Worm (Caenorhabditis elegans) whole organism, L1 larva: ENCODE results near the gene let-765.
A peak's percentile ranks its signal among the peaks of the same experiment; 100 is the strongest.

Experiments used
- alr-1 ChIP-seq: fragments of 200-800 bp; sonication (Bioruptor generic); optimal IDR thresholded peaks from 2 replicates; lab custom pipeline; 2018; ENCODE audit warnings: borderline replicate concordance, mild to moderate bottlenecking, missing genetic modification characterization, missing compliant biosample characterization
- ceh-63 ChIP-seq: fragments of 200-800 bp; sonication (Bioruptor generic); optimal IDR thresholded peaks from 2 replicates; lab custom pipeline; 2018; ENCODE audit warnings: mild to moderate bottlenecking, missing genetic modification characterization, missing compliant biosample characterization
- ceh-88 ChIP-seq: fragments of 200-800 bp; sonication (Bioruptor generic); IDR thresholded peaks from 2 replicates; pipeline ENCODE4 v1.3.6; 2022; ENCODE audit warnings: missing genetic modification characterization, missing compliant biosample characterization
- ces-1 ChIP-seq: fragments of 150-350 bp; optimal IDR thresholded peaks from 2 replicates; lab custom pipeline; 2014; ENCODE audit warnings: missing biosample characterization, missing genetic modification reagents, missing genetic modification characterization
- efl-1 ChIP-seq, 4 experiments: fragments of 150-350 bp; optimal IDR thresholded peaks in 3 of 4; peaks in 1 of 4; 1 replicate in 1 of 4; 2 replicates in 3 of 4; lab custom pipeline; 2014; ENCODE audit warnings: missing biosample characterization in 2 of 4, missing genetic modification characterization in 2 of 4, missing genetic modification reagents in 2 of 4
- ets-5 ChIP-seq: fragments of 200-800 bp; sonication (Bioruptor generic); IDR thresholded peaks from 2 replicates; pipeline ENCODE4 v1.3.6; 2022; ENCODE audit warnings: missing genetic modification characterization, missing compliant biosample characterization
- fkh-4 ChIP-seq: sonication (generic microtip); optimal IDR thresholded peaks from 2 replicates; lab custom pipeline; 2016; ENCODE audit warnings: missing compliant biosample characterization, missing genetic modification characterization, borderline replicate concordance
- fos-1 ChIP-seq: fragments of 150-350 bp; optimal IDR thresholded peaks from 2 replicates; lab custom pipeline; 2014; ENCODE audit warnings: missing biosample characterization, missing genetic modification characterization
- grh-1 ChIP-seq: fragments of 200-800 bp; sonication (Bioruptor generic); IDR thresholded peaks from 2 replicates; pipeline ENCODE4 v1.3.6; 2022; ENCODE audit warnings: missing genetic modification reagents, missing genetic modification characterization, missing compliant biosample characterization
- hlh-4 ChIP-seq: sonication (generic microtip); optimal IDR thresholded peaks from 2 replicates; lab custom pipeline; 2016; ENCODE audit warnings: mild to moderate bottlenecking, missing genetic modification characterization, missing compliant biosample characterization
- hpl-2 ChIP-seq: fragments of 150-350 bp; optimal IDR thresholded peaks from 2 replicates; lab custom pipeline; 2014; ENCODE audit warnings: missing biosample characterization, missing genetic modification reagents, missing genetic modification characterization
- isw-1 ChIP-seq: fragments of 200-800 bp; sonication (Bioruptor generic); IDR thresholded peaks from 2 replicates; pipeline ENCODE4 v1.3.6; 2022; ENCODE audit warnings: missing genetic modification characterization, missing compliant biosample characterization
- jun-1 ChIP-seq: fragments of 150-350 bp; optimal IDR thresholded peaks from 2 replicates; lab custom pipeline; 2014; ENCODE audit warnings: missing biosample characterization, missing genetic modification reagents, missing genetic modification characterization
- lin-13 ChIP-seq: fragments of 150-350 bp; optimal IDR thresholded peaks from 2 replicates; lab custom pipeline; 2014; ENCODE audit warnings: missing biosample characterization, missing genetic modification reagents, missing genetic modification characterization
- lin-14 ChIP-seq: fragments of 200-800 bp; sonication (Bioruptor generic); optimal IDR thresholded peaks from 2 replicates; lab custom pipeline; 2018; ENCODE audit warnings: mild to moderate bottlenecking, missing genetic modification characterization, moderate library complexity, missing compliant biosample characterization
- lin-35 ChIP-seq, 2 experiments: fragments of 150-350 bp; optimal IDR thresholded peaks; 2 replicates each; lab custom pipeline; 2014; ENCODE audit warnings: missing biosample characterization in 2 of 2, missing genetic modification characterization in 2 of 2, missing genetic modification reagents in 2 of 2
- lin-39 ChIP-seq: fragments of 150-350 bp; optimal IDR thresholded peaks from 2 replicates; lab custom pipeline; 2014; ENCODE audit warnings: missing biosample characterization, missing genetic modification reagents, missing genetic modification characterization
- nhr-19 ChIP-seq: fragments of 200-800 bp; sonication (Bioruptor generic); conservative IDR thresholded peaks from 2 replicates; pipeline ENCODE4 v1.3.6; 2022; ENCODE audit warnings: missing genetic modification characterization, missing compliant biosample characterization
- nhr-20 ChIP-seq: sonication (generic microtip); optimal IDR thresholded peaks from 2 replicates; lab custom pipeline; 2016; ENCODE audit warnings: mild to moderate bottlenecking, missing genetic modification characterization, missing compliant biosample characterization
- nhr-71 ChIP-seq: sonication (generic microtip); optimal IDR thresholded peaks from 2 replicates; lab custom pipeline; 2016; ENCODE audit warnings: mild to moderate bottlenecking, missing genetic modification characterization, moderate library complexity, missing compliant biosample characterization
- nhr-76 ChIP-seq: sonication (generic microtip); optimal IDR thresholded peaks from 2 replicates; lab custom pipeline; 2017; ENCODE audit warnings: missing biosample characterization, missing genetic modification characterization
- nhr-77 ChIP-seq: fragments of 150-350 bp; optimal IDR thresholded peaks from 2 replicates; lab custom pipeline; 2014; ENCODE audit warnings: missing biosample characterization, missing genetic modification characterization
- pqm-1 ChIP-seq: sonication (generic microtip); optimal IDR thresholded peaks from 3 replicates; lab custom pipeline; 2017; ENCODE audit warnings: missing biosample characterization, missing genetic modification characterization
- skn-1 ChIP-seq: fragments of 150-350 bp; optimal IDR thresholded peaks from 2 replicates; lab custom pipeline; 2014; ENCODE audit warnings: missing biosample characterization, missing genetic modification characterization
- snu-23 ChIP-seq: sonication (generic microtip); optimal IDR thresholded peaks from 2 replicates; lab custom pipeline; 2016; ENCODE audit warnings: missing genetic modification characterization, missing compliant biosample characterization
- sptf-1 ChIP-seq: fragments of 150-350 bp; optimal IDR thresholded peaks from 2 replicates; lab custom pipeline; 2014; ENCODE audit warnings: missing biosample characterization, missing genetic modification characterization
- swsn-7 ChIP-seq: sonication (generic microtip); optimal IDR thresholded peaks from 2 replicates; lab custom pipeline; 2016; ENCODE audit warnings: missing genetic modification characterization, missing compliant biosample characterization
- unc-86 ChIP-seq: sonication (generic microtip); optimal IDR thresholded peaks from 2 replicates; lab custom pipeline; 2016; ENCODE audit warnings: missing genetic modification characterization, missing compliant biosample characterization
- vab-15 ChIP-seq: sonication (generic microtip); optimal IDR thresholded peaks from 2 replicates; lab custom pipeline; 2017; ENCODE audit warnings: missing genotype, mild to moderate bottlenecking, missing genetic modification characterization, missing compliant biosample characterization
- zip-4 ChIP-seq: fragments of 200-800 bp; sonication (Bioruptor generic); optimal IDR thresholded peaks from 2 replicates; lab custom pipeline; 2018; ENCODE audit warnings: mild to moderate bottlenecking, missing genetic modification characterization, moderate library complexity, missing compliant biosample characterization

Gene let-765

DNA sequence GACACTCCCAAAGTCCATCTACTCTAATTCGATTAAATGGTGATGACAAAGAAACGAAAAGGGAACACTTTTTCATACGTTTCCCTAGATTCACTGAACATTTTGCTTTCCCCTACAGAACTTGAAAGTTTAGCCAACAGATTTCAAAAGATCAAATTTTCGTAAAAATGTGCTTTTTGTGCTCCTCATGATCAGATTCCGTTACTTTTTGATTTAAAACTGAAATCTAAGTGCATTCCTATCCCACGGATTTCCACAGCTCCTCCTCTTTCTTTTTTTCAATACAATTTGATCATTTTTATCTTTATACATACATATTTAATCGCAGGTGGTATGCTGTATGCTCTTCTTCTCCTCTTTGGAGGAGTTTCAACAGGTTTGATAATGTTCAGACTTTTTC is 13.4 kb downstream of the let-765 start, which contains the start of gene ddo-3:
TSS of gene ddo-3 (plus strand) at position 301 of the 400 bp plus-strand sequence.
- no peak for TF ChIP-seq nhr-20 (tag; lab: Kevin White, UChicago)
- no peak for TF ChIP-seq swsn-7 (tag; lab: Kevin White, UChicago)
- no peak for TF ChIP-seq snu-23
- no peak for TF ChIP-seq ceh-63 (GFP tag; lab: Kevin White, UChicago)
- no peak for TF ChIP-seq skn-1 (tag; lab: Kevin White, UChicago)
- TF ChIP-seq jun-1 (tag; lab: Kevin White, UChicago), result no peak
- TF ChIP-seq, all 84 proteins: peak for 0

DNA sequence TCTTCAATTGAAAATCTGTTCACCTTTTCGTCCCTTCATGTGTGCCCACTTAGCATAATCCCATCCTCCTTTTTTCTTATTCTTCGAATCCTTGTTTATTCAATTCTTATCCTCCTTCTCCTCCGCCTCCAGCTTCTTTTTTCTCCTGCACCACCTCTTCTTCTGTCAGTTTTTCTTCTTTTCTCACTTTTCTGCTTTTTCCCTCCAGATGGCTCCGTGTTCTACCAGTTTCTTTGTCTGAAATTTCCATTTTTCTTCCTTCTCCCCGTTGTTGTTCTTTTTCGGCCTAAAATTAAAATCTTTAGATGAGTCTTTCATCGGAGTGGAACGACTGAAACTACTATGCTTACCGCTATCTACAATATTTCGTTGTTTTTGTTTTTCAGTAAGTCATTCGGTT is 19.4 kb downstream of the let-765 start, which contains the start of gene acr-21:
TSS of gene acr-21 (plus strand) at position 301 of the 400 bp plus-strand sequence.
- TF ChIP-seq isw-1 (GFP tag; lab: Robert Waterston, UW) (no peak), ceh-88 (no peak), nhr-77 (tag; lab: Kevin White, UChicago) (no peak), unc-86 (tag; lab: Kevin White, UChicago) (no peak), zip-4 (no peak)
- TF ChIP-seq, all 84 proteins: peak for 0

DNA sequence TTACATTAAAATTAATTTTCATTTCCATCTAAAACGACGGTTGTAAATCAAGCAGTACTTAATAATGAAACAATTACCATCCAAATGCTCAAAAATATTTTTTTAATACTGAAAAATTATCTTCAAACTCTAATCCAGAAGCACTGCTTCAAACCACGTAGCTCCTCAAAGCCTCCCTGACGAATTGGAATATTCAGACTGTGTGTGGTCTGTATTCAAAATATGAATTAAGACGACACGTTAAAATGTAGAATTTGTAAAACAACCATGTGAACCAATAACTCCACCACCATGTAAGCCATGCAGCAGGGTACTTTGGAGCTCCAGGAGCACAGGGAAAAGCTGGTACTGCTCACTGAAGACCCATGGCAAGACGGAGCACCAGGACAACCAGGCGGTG is 21.6 kb downstream of the let-765 start, which contains the start of gene F27B3.8:
TSS of gene F27B3.8 (plus strand) at position 301 of the 400 bp plus-strand sequence.
- TF ChIP-seq lin-39 (tag; lab: Kevin White, UChicago), result no peak
- no peak for TF ChIP-seq hlh-4 (tag; lab: Kevin White, UChicago)
- TF ChIP-seq fkh-4, result no peak
- no peak for TF ChIP-seq alr-1 (tag; lab: Kevin White, UChicago)
- no peak for TF ChIP-seq ces-1
- TF ChIP-seq zip-4, result no peak
- no peak for TF ChIP-seq nhr-71 (tag; lab: Kevin White, UChicago)
- no peak for TF ChIP-seq grh-1 (GFP tag; lab: Robert Waterston, UW)

- TF ChIP-seq hlh-4 (tag; lab: Kevin White, UChicago), result no peak
- no peak for TF ChIP-seq ceh-88
- TF ChIP-seq ets-5 (GFP tag; lab: Robert Waterston, UW), result no peak
- TF ChIP-seq isw-1 (GFP tag; lab: Robert Waterston, UW), result no peak
- no peak for TF ChIP-seq pqm-1 (tag; lab: Kevin White, UChicago)
Observed at ce11 chrIII:6578505-6578904, 22.5 kb downstream of the let-765 start, which contains the start of gene F27B3.6. Gene F27B3.6, minus strand, starts transcription at chrIII:6578605.

DNA sequence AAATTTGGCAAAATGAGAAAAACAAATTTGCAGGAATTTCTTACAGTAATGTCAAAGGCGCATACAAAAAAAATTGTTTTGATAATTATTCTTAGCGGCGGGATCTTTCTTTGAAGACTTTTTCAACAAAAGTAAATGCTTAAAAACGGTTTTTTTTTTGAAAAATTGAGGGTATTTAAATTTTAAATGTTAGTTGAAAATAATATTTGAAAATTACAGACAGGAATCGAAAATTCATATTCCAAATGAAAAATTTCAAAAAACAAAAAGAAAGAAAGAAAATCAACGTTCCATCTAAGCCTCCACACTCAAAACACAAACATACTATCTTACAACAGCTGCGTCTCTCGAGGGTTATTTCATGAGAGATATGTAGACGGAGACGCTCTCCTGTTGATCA is 23.8 kb downstream of the let-765 start:
- no peak for TF ChIP-seq hpl-2 (GFP tag; lab: Kevin White, UChicago)
- peak; percentile 20 for TF ChIP-seq lin-14
- no peak for TF ChIP-seq nhr-19 (GFP tag; lab: Robert Waterston, UW)
- TF ChIP-seq lin-13 (GFP tag; lab: Kevin White, UChicago), result no peak
- TF ChIP-seq lin-35 (GFP tag; optimal IDR thresholded peaks at IDR 0.05; lab: Kevin White, UChicago), result no peak
- no peak for TF ChIP-seq efl-1 (optimal IDR thresholded peaks at IDR 0.05; lab: Kevin White, UChicago)
- TF ChIP-seq efl-1 (GFP tag; optimal IDR thresholded peaks at IDR 0.05 in 1 of 2; lab: Kevin White, UChicago), result peak in 1 of 2 experiments; percentile 72
- TF ChIP-seq sptf-1 (tag; lab: Kevin White, UChicago), result no peak
- no peak for TF ChIP-seq fos-1 (tag; lab: Kevin White, UChicago)

ce11 chrIII:6558487-6558886 is 42.5 kb downstream of the let-765 start, which contains the start of gene C09E7.8:
Gene C09E7.8, minus strand, starts transcription at chrIII:6558587.
- TF ChIP-seq vab-15 (tag; lab: Kevin White, UChicago) (no peak), nhr-76 (tag; lab: Kevin White, UChicago) (no peak)
- TF ChIP-seq, all 84 proteins: peak for 0
